Fruit fly (Drosophila melanogaster) whole organism, pupa: Measurements from ENCODE around the gene CG1136.

ENCODE experiments used
- CG10348 ChIP-seq: fragments of 200-800 bp; sonication (Bioruptor generic); IDR thresholded peaks from 2 replicates; pipeline ENCODE4 v1.3.6; 2022; ENCODE audit warnings: missing biosample characterization, missing genetic modification characterization
- CG12605 ChIP-seq: fragments of 200-800 bp; sonication (Bioruptor generic); IDR thresholded peaks from 2 replicates; pipeline ENCODE4 v1.3.6; 2022; ENCODE audit warnings: missing biosample characterization, missing genetic modification characterization
- CG13204 ChIP-seq: fragments of 200-800 bp; sonication (Bioruptor generic); optimal IDR thresholded peaks from 2 replicates; lab custom pipeline; 2018; ENCODE audit warnings: missing biosample characterization, mild to moderate bottlenecking, missing genetic modification characterization, moderate library complexity
- CG14655 ChIP-seq: fragments of 200-800 bp; sonication (Bioruptor generic); optimal IDR thresholded peaks from 3 replicates; lab custom pipeline; 2017; ENCODE audit warnings: mild to moderate bottlenecking, missing biosample characterization, missing genetic modification reagents, missing genetic modification characterization
- CG15710 ChIP-seq: fragments of 200-800 bp; sonication (Bioruptor generic); optimal IDR thresholded peaks from 2 replicates; lab custom pipeline; 2018; ENCODE audit warnings: missing biosample characterization, mild to moderate bottlenecking, missing genetic modification characterization, moderate library complexity
- CG17806 ChIP-seq: fragments of 200-800 bp; sonication (Bioruptor generic); optimal IDR thresholded peaks from 2 replicates; lab custom pipeline; 2018; ENCODE audit warnings: missing biosample characterization, mild to moderate bottlenecking, missing genetic modification characterization, moderate library complexity
- CG32121 ChIP-seq: fragments of 200-800 bp; sonication (Bioruptor generic); IDR thresholded peaks from 2 replicates; pipeline ENCODE4 v1.3.6; 2022; ENCODE audit warnings: missing biosample characterization, missing genetic modification characterization
- CG34367 ChIP-seq: fragments of 200-800 bp; sonication (Bioruptor generic); optimal IDR thresholded peaks from 2 replicates; lab custom pipeline; 2018; ENCODE audit warnings: missing biosample characterization, mild to moderate bottlenecking, missing genetic modification characterization
- CG4496 ChIP-seq: fragments of 200-800 bp; sonication (Bioruptor generic); IDR thresholded peaks from 3 replicates; pipeline ENCODE4 v1.3.6; 2022; ENCODE audit warnings: missing biosample characterization, missing genetic modification characterization
- CG8159 ChIP-seq: fragments of 200-800 bp; sonication (Bioruptor generic); optimal IDR thresholded peaks from 3 replicates; lab custom pipeline; 2018; ENCODE audit warnings: missing biosample characterization, mild to moderate bottlenecking, missing genetic modification characterization, moderate library complexity
- CG8301 ChIP-seq: fragments of 200-800 bp; sonication (Bioruptor generic); optimal IDR thresholded peaks from 2 replicates; lab custom pipeline; 2018; ENCODE audit warnings: missing biosample characterization, mild to moderate bottlenecking, missing genetic modification characterization
- CG9948 ChIP-seq: fragments of 200-800 bp; sonication (Bioruptor generic); optimal IDR thresholded peaks from 2 replicates; lab custom pipeline; 2018; ENCODE audit warnings: missing biosample characterization, mild to moderate bottlenecking, missing genetic modification characterization, moderate library complexity
- D1 ChIP-seq: fragments of 200-800 bp; sonication (Bioruptor generic); optimal IDR thresholded peaks from 2 replicates; lab custom pipeline; 2018; ENCODE audit warnings: missing biosample characterization, mild to moderate bottlenecking, missing genetic modification characterization, moderate library complexity
- EcR ChIP-seq: fragments of 200-800 bp; sonication (Bioruptor generic); optimal IDR thresholded peaks from 3 replicates; lab custom pipeline; 2019; ENCODE audit warnings: missing biosample characterization, missing genetic modification characterization, mild to moderate bottlenecking, moderate library complexity, missing genetic modification reagents
- Ets98B ChIP-seq: fragments of 200-800 bp; sonication (Bioruptor generic); IDR thresholded peaks from 2 replicates; pipeline ENCODE4 v1.3.6; 2022; ENCODE audit warnings: missing biosample characterization, missing genetic modification characterization
- Pif1A ChIP-seq: fragments of 200-800 bp; sonication (Bioruptor generic); optimal IDR thresholded peaks from 3 replicates; lab custom pipeline; 2016; ENCODE audit warnings: missing biosample characterization, missing genetic modification characterization
- Pif1B ChIP-seq: fragments of 200-800 bp; sonication (Bioruptor generic); optimal IDR thresholded peaks from 3 replicates; lab custom pipeline; 2016; ENCODE audit warnings: missing biosample characterization, missing genetic modification characterization
- Snoo ChIP-seq: fragments of 200-800 bp; sonication (Bioruptor generic); optimal IDR thresholded peaks from 3 replicates; lab custom pipeline; 2017; ENCODE audit warnings: missing biosample characterization, mild to moderate bottlenecking, missing genetic modification characterization, inconsistent platforms
- fd96Ca ChIP-seq: fragments of 200-800 bp; sonication (Bioruptor generic); IDR thresholded peaks from 3 replicates; pipeline ENCODE4 v1.3.6; 2022; ENCODE audit warnings: missing biosample characterization, missing genetic modification characterization
- gl ChIP-seq: fragments of 200-800 bp; sonication (Bioruptor generic); optimal IDR thresholded peaks from 2 replicates; lab custom pipeline; 2018; ENCODE audit warnings: missing biosample characterization, mild to moderate bottlenecking, missing genetic modification characterization
- rn ChIP-seq: fragments of 200-800 bp; sonication (Bioruptor generic); IDR thresholded peaks from 2 replicates; pipeline ENCODE4 v1.3.6; 2022; ENCODE audit warnings: missing biosample characterization, missing genetic modification characterization

CG1136 gene

dm6 chr3L:4080278-4080677, 33.9 kb downstream of the CG1136 start:
- no peak for TF ChIP-seq EcR (GFP tag; lab: Kevin White, UChicago)
- TF ChIP-seq CG32121 (GFP tag; lab: Robert Waterston, UW) = no peak
- TF ChIP-seq Pif1B = no peak
- TF ChIP-seq CG4496 = no peak
- TF ChIP-seq fd96Ca (GFP tag; lab: Robert Waterston, UW) = no peak
- TF ChIP-seq CG12605 (GFP tag; lab: Robert Waterston, UW) = no peak
- TF ChIP-seq CG34367 (tag; lab: Kevin White, UChicago) = no peak
- TF ChIP-seq CG8301 (tag; lab: Kevin White, UChicago) = no peak
- no peak for TF ChIP-seq CG10348 (GFP tag; lab: Robert Waterston, UW)
- no peak for TF ChIP-seq gl
- no peak for TF ChIP-seq CG9948 (tag; lab: Kevin White, UChicago)
- TF ChIP-seq CG14655 (GFP tag; lab: Kevin White, UChicago) = no peak
- no peak for TF ChIP-seq Pif1A
- TF ChIP-seq CG15710 = no peak
- no peak for TF ChIP-seq rn (GFP tag; lab: Robert Waterston, UW)
- TF ChIP-seq D1 = no peak
- TF ChIP-seq CG8159 (tag; lab: Kevin White, UChicago) = no peak
- no peak for TF ChIP-seq CG17806 (tag; lab: Kevin White, UChicago)

- TF ChIP-seq CG10348 (GFP tag; lab: Robert Waterston, UW) (no peak), rn (GFP tag; lab: Robert Waterston, UW) (no peak), Pif1B (no peak), CG13204 (GFP tag; lab: Kevin White, UChicago) (no peak), EcR (GFP tag; lab: Kevin White, UChicago) (no peak)
Measured at dm6 chr3L:4081243-4081642, 34.8 kb downstream of the CG1136 start.

dm6 chr3L:4083442-4083841, 37.0 kb downstream of the CG1136 start:
- TF ChIP-seq rn (GFP tag; lab: Robert Waterston, UW) (no peak), Snoo (no peak), CG8159 (tag; lab: Kevin White, UChicago) (no peak), CG8301 (tag; lab: Kevin White, UChicago) (no peak), Pif1A (no peak), EcR (GFP tag; lab: Kevin White, UChicago) (no peak), Ets98B (GFP tag; lab: Robert Waterston, UW) (no peak), D1 (no peak), fd96Ca (GFP tag; lab: Robert Waterston, UW) (no peak), CG17806 (tag; lab: Kevin White, UChicago) (no peak), CG13204 (GFP tag; lab: Kevin White, UChicago) (no peak), CG15710 (no peak), CG4496 (no peak), CG9948 (tag; lab: Kevin White, UChicago) (no peak)

- TF ChIP-seq rn (GFP tag; lab: Robert Waterston, UW) = no peak
- no peak for TF ChIP-seq CG8301 (tag; lab: Kevin White, UChicago)
- no peak for TF ChIP-seq CG13204 (GFP tag; lab: Kevin White, UChicago)
- no peak for TF ChIP-seq CG9948 (tag; lab: Kevin White, UChicago)
- no peak for TF ChIP-seq CG14655 (GFP tag; lab: Kevin White, UChicago)
- TF ChIP-seq CG4496 = no peak
- TF ChIP-seq CG10348 (GFP tag; lab: Robert Waterston, UW) = no peak
- TF ChIP-seq CG12605 (GFP tag; lab: Robert Waterston, UW) = no peak
- TF ChIP-seq Ets98B (GFP tag; lab: Robert Waterston, UW) = no peak
- no peak for TF ChIP-seq CG17806 (tag; lab: Kevin White, UChicago)
- no peak for TF ChIP-seq Pif1A
- TF ChIP-seq Snoo = no peak
- TF ChIP-seq CG32121 (GFP tag; lab: Robert Waterston, UW) = no peak
- no peak for TF ChIP-seq CG15710
- no peak for TF ChIP-seq EcR (GFP tag; lab: Kevin White, UChicago)
- no peak for TF ChIP-seq fd96Ca (GFP tag; lab: Robert Waterston, UW)
- no peak for TF ChIP-seq CG8159 (tag; lab: Kevin White, UChicago)
- no peak for TF ChIP-seq D1
Measured at dm6 chr3L:4085867-4086266, 39.5 kb downstream of the CG1136 start.

dm6 chr3L:4087281-4087680, 40.9 kb downstream of the CG1136 start, which contains the start of gene CG14989:
Gene CG14989 (plus strand): TSS chr3L:4087581.
- TF ChIP-seq rn (GFP tag; lab: Robert Waterston, UW) = no peak
- no peak for TF ChIP-seq CG8159 (tag; lab: Kevin White, UChicago)
- TF ChIP-seq Pif1B = no peak
- no peak for TF ChIP-seq gl
- TF ChIP-seq CG12605 (GFP tag; lab: Robert Waterston, UW) = no peak
- TF ChIP-seq CG10348 (GFP tag; lab: Robert Waterston, UW) = no peak
- no peak for TF ChIP-seq CG15710
- no peak for TF ChIP-seq D1
- TF ChIP-seq CG34367 (tag; lab: Kevin White, UChicago) = no peak
- TF ChIP-seq Snoo = no peak
- TF ChIP-seq Pif1A = no peak
- no peak for TF ChIP-seq CG17806 (tag; lab: Kevin White, UChicago)
- TF ChIP-seq CG32121 (GFP tag; lab: Robert Waterston, UW) = no peak
- no peak for TF ChIP-seq CG14655 (GFP tag; lab: Kevin White, UChicago)

dm6 chr3L:4088694-4089190, 42.3 kb downstream of the CG1136 start, which contains the start of gene Gad1:
Gene Gad1 (minus strand): TSS chr3L:4088744.
- TF ChIP-seq CG4496 = no peak
- TF ChIP-seq CG32121 (GFP tag; lab: Robert Waterston, UW) = no peak
- TF ChIP-seq CG34367 (tag; lab: Kevin White, UChicago) = no peak
- no peak for TF ChIP-seq fd96Ca (GFP tag; lab: Robert Waterston, UW)
- TF ChIP-seq gl = no peak
- TF ChIP-seq CG8159 (tag; lab: Kevin White, UChicago) = no peak
- no peak for TF ChIP-seq CG9948 (tag; lab: Kevin White, UChicago)
- TF ChIP-seq CG10348 (GFP tag; lab: Robert Waterston, UW) = no peak
- no peak for TF ChIP-seq Ets98B (GFP tag; lab: Robert Waterston, UW)
- no peak for TF ChIP-seq Snoo
- no peak for TF ChIP-seq CG17806 (tag; lab: Kevin White, UChicago)
- no peak for TF ChIP-seq Pif1B
